Fruit fly (Drosophila melanogaster) S2 (cell line): ENCODE data around the gene CG14659.

Source experiments
- CG8478 ChIP-seq: fragments of >200 bp; optimal IDR thresholded peaks from 2 replicates; lab custom pipeline; 2018
- CTCF ChIP-seq, 2 experiments: fragments of >200 bp; optimal IDR thresholded peaks; 2 replicates each; lab custom pipeline; 2018

dm6 chr3R:4840757-4841156, 9.7 kb upstream of the CG14659 start:
- no peak for TF ChIP-seq CG8478 (lab: Kevin White, UChicago)
- TF ChIP-seq CTCF (optimal IDR thresholded peaks at IDR 0.05; lab: Kevin White, UChicago) = no peak
